Worm (Caenorhabditis elegans) whole organism, L3 larva: ENCODE measurements around the gene rad-54.L2.

Experiments used
- R02D3.7 ChIP-seq: fragments of 150-350 bp; optimal IDR thresholded peaks from 2 replicates; lab custom pipeline; 2014; ENCODE audit warnings: missing biosample characterization, missing genetic modification characterization
- ZK546.5 ChIP-seq: sonication (generic microtip); optimal IDR thresholded peaks from 2 replicates; lab custom pipeline; 2017; ENCODE audit warnings: missing biosample characterization, missing genetic modification characterization
- aly-2 ChIP-seq: fragments of 150-350 bp; optimal IDR thresholded peaks from 2 replicates; lab custom pipeline; 2014; ENCODE audit warnings: missing biosample characterization, missing genetic modification characterization
- ama-1 ChIP-seq: fragments of 150-350 bp; optimal IDR thresholded peaks from 2 replicates; lab custom pipeline; 2018
- ceh-16 ChIP-seq: sonication (generic microtip); optimal IDR thresholded peaks from 2 replicates; lab custom pipeline; 2017; ENCODE audit warnings: missing biosample characterization, missing genetic modification characterization
- ceh-82 ChIP-seq: fragments of 150-350 bp; optimal IDR thresholded peaks from 2 replicates; lab custom pipeline; 2014; ENCODE audit warnings: missing biosample characterization, missing genetic modification characterization
- ceh-9 ChIP-seq: sonication (generic microtip); optimal IDR thresholded peaks from 2 replicates; lab custom pipeline; 2018; ENCODE audit warnings: missing biosample characterization, missing genetic modification characterization
- daf-12 ChIP-seq: fragments of 150-350 bp; optimal IDR thresholded peaks from 2 replicates; lab custom pipeline; 2014; ENCODE audit warnings: missing biosample characterization, missing genetic modification reagents, missing genetic modification characterization
- egl-27 ChIP-seq: sonication (generic microtip); optimal IDR thresholded peaks from 4 replicates; lab custom pipeline; 2017; ENCODE audit warnings: missing biosample characterization, missing genetic modification reagents, missing genetic modification characterization
- egl-5 ChIP-seq: fragments of 150-350 bp; optimal IDR thresholded peaks from 2 replicates; lab custom pipeline; 2017; ENCODE audit warnings: missing biosample characterization, missing genetic modification reagents, missing genetic modification characterization, inconsistent platforms
- elt-1 ChIP-seq: fragments of 150-350 bp; optimal IDR thresholded peaks from 2 replicates; lab custom pipeline; 2014; ENCODE audit warnings: missing biosample characterization, missing genetic modification characterization
- elt-2 ChIP-seq: sonication (generic microtip); optimal IDR thresholded peaks from 2 replicates; lab custom pipeline; 2016; ENCODE audit warnings: missing genetic modification reagents, mild to moderate bottlenecking, missing genetic modification characterization, missing compliant biosample characterization
- elt-3 ChIP-seq, 3 experiments: fragments of 150-350 bp in 1 of 3; sonication (generic microtip) in 2 of 3; optimal IDR thresholded peaks; 2 replicates in 2 of 3; 4 replicates in 1 of 3; lab custom pipeline; 2014 to 2017; ENCODE audit warnings: missing biosample characterization in 3 of 3, missing genetic modification characterization in 3 of 3
- fkh-10 ChIP-seq: sonication (generic microtip); optimal IDR thresholded peaks from 2 replicates; lab custom pipeline; 2017; ENCODE audit warnings: missing biosample characterization, missing genetic modification reagents, missing genetic modification characterization
- fkh-2 ChIP-seq: fragments of 150-350 bp; optimal IDR thresholded peaks from 2 replicates; lab custom pipeline; 2014; ENCODE audit warnings: missing biosample characterization, missing genetic modification reagents, missing genetic modification characterization
- fos-1 ChIP-seq: fragments of 150-350 bp; optimal IDR thresholded peaks from 2 replicates; lab custom pipeline; 2014; ENCODE audit warnings: missing biosample characterization, missing genetic modification characterization
- lin-15B ChIP-seq: fragments of 150-350 bp; optimal IDR thresholded peaks from 2 replicates; lab custom pipeline; 2014; ENCODE audit warnings: missing biosample characterization, missing genetic modification characterization
- lsy-12 ChIP-seq: sonication (generic microtip); optimal IDR thresholded peaks from 2 replicates; lab custom pipeline; 2016; ENCODE audit warnings: mild to moderate bottlenecking, missing genetic modification characterization, missing compliant biosample characterization
- mdl-1 ChIP-seq: fragments of 150-350 bp; optimal IDR thresholded peaks from 2 replicates; lab custom pipeline; 2014; ENCODE audit warnings: missing biosample characterization, missing genetic modification characterization
- mml-1 ChIP-seq: fragments of 150-350 bp; sonication (generic microtip); optimal IDR thresholded peaks from 3 replicates; lab custom pipeline; 2014; ENCODE audit warnings: missing biosample characterization, missing genetic modification characterization
- nfya-1 ChIP-seq: sonication (generic microtip); optimal IDR thresholded peaks from 2 replicates; lab custom pipeline; 2017; ENCODE audit warnings: missing genetic modification characterization, mild to moderate bottlenecking, missing compliant biosample characterization, antibody characterized with exemption, moderate library complexity; ENCODE audit not compliant: insufficient read depth
- nhr-12 ChIP-seq: fragments of 150-350 bp; optimal IDR thresholded peaks from 2 replicates; lab custom pipeline; 2014; ENCODE audit warnings: missing biosample characterization, missing genetic modification characterization
- nhr-237 ChIP-seq: fragments of 150-350 bp; optimal IDR thresholded peaks from 2 replicates; lab custom pipeline; 2014; ENCODE audit warnings: missing biosample characterization, missing genetic modification characterization
- nhr-25 ChIP-seq: sonication (generic microtip); optimal IDR thresholded peaks from 2 replicates; lab custom pipeline; 2017; ENCODE audit warnings: missing biosample characterization, missing genetic modification characterization
- nhr-43 ChIP-seq: sonication (generic microtip); optimal IDR thresholded peaks from 2 replicates; lab custom pipeline; 2016; ENCODE audit warnings: mild to moderate bottlenecking, missing genetic modification characterization, missing compliant biosample characterization; ENCODE audit not compliant: poor library complexity, severe bottlenecking
- nhr-67 ChIP-seq: fragments of 150-350 bp; optimal IDR thresholded peaks from 2 replicates; lab custom pipeline; 2014; ENCODE audit warnings: missing biosample characterization, missing genetic modification characterization
- nhr-76 ChIP-seq: fragments of 150-350 bp; sonication (generic microtip); optimal IDR thresholded peaks from 5 replicates; lab custom pipeline; 2014; ENCODE audit warnings: missing biosample characterization, missing genetic modification characterization
- pha-4 ChIP-seq: fragments of 150-350 bp; optimal IDR thresholded peaks from 2 replicates; lab custom pipeline; 2014; ENCODE audit warnings: missing biosample characterization, missing genetic modification reagents, missing genetic modification characterization
- pqm-1 ChIP-seq: fragments of 150-350 bp; optimal IDR thresholded peaks from 2 replicates; lab custom pipeline; 2017; ENCODE audit warnings: missing biosample characterization, missing genetic modification characterization, inconsistent platforms
- tbx-2 ChIP-seq: sonication (generic microtip); optimal IDR thresholded peaks from 2 replicates; lab custom pipeline; 2016; ENCODE audit warnings: mild to moderate bottlenecking, missing genetic modification characterization, missing compliant biosample characterization
- unc-39 ChIP-seq: sonication (generic microtip); optimal IDR thresholded peaks from 4 replicates; lab custom pipeline; 2017; ENCODE audit warnings: missing biosample characterization, missing genetic modification characterization
- unc-62 ChIP-seq: fragments of 150-350 bp; sonication (generic microtip); optimal IDR thresholded peaks from 4 replicates; lab custom pipeline; 2014; ENCODE audit warnings: missing biosample characterization, missing genetic modification reagents, missing genetic modification characterization
- zag-1 ChIP-seq: fragments of 150-350 bp; optimal IDR thresholded peaks from 2 replicates; lab custom pipeline; 2014; ENCODE audit warnings: missing biosample characterization, missing genetic modification characterization
- ztf-11 ChIP-seq: fragments of 150-350 bp; optimal IDR thresholded peaks from 2 replicates; lab custom pipeline; 2014; ENCODE audit warnings: missing biosample characterization, missing genetic modification characterization
- ztf-4 ChIP-seq: fragments of 150-350 bp; optimal IDR thresholded peaks from 2 replicates; lab custom pipeline; 2014; ENCODE audit warnings: missing biosample characterization, missing genetic modification characterization

Gene rad-54.L2

ce11 chrIV:8847918-8848317 is 46.0 kb upstream of the rad-54.L2 start, which contains the start of gene col-118:
Gene col-118, plus strand, starts transcription at chrIV:8848218.
- TF ChIP-seq ceh-16 (tag; lab: Kevin White, UChicago) (no peak), ztf-11 (tag; lab: Kevin White, UChicago) (no peak), nhr-12 (no peak), egl-5 (tag; lab: Kevin White, UChicago) (no peak), elt-3 (tag; optimal IDR thresholded peaks at IDR 0.05; lab: Kevin White, UChicago) (no peak), daf-12 (tag; lab: Kevin White, UChicago) (no peak), nfya-1 (no peak), pha-4 (no peak), aly-2 (tag; lab: Kevin White, UChicago) (no peak), R02D3.7 (tag; lab: Kevin White, UChicago) (no peak), zag-1 (tag; lab: Kevin White, UChicago) (no peak), elt-1 (tag; lab: Kevin White, UChicago) (no peak), pqm-1 (tag; lab: Kevin White, UChicago) (no peak), nhr-67 (no peak), fkh-10 (GFP tag; lab: Kevin White, UChicago) (no peak), ceh-9 (no peak), lsy-12 (tag; lab: Kevin White, UChicago) (no peak)

- TF ChIP-seq nhr-43 (no peak), egl-27 (no peak)
These were observed 44.9 kb upstream of the rad-54.L2 start for ce11 chrIV:8848983-8849382.

ce11 chrIV:8850807-8851206 is 43.1 kb upstream of the rad-54.L2 start:
- TF ChIP-seq pha-4: no peak
- TF ChIP-seq lsy-12 (tag; lab: Kevin White, UChicago): no peak
- TF ChIP-seq unc-62 (GFP tag; lab: Kevin White, UChicago): no peak
- no peak for TF ChIP-seq mml-1
- TF ChIP-seq unc-39 (tag; lab: Kevin White, UChicago): no peak
- TF ChIP-seq elt-3 (tag; optimal IDR thresholded peaks at IDR 0.05; lab: Kevin White, UChicago): no peak
- TF ChIP-seq nfya-1: no peak
- TF ChIP-seq ZK546.5 (tag; lab: Kevin White, UChicago): no peak
- no peak for TF ChIP-seq ama-1
- no peak for TF ChIP-seq aly-2 (tag; lab: Kevin White, UChicago)
- TF ChIP-seq fos-1: no peak
- no peak for TF ChIP-seq mdl-1 (tag; lab: Kevin White, UChicago)
- no peak for TF ChIP-seq nhr-76
- TF ChIP-seq daf-12 (tag; lab: Kevin White, UChicago): no peak
- TF ChIP-seq, all 47 proteins: peak for 0

- no peak for TF ChIP-seq elt-2
- TF ChIP-seq lin-15B (tag; lab: Kevin White, UChicago): no peak
- no peak for TF ChIP-seq egl-27
- TF ChIP-seq lsy-12 (tag; lab: Kevin White, UChicago): no peak
- TF ChIP-seq nhr-76: no peak
- no peak for TF ChIP-seq fkh-2 (tag; lab: Kevin White, UChicago)
- TF ChIP-seq nhr-237 (tag; lab: Kevin White, UChicago): no peak
- TF ChIP-seq nhr-67: no peak
- no peak for TF ChIP-seq elt-1 (tag; lab: Kevin White, UChicago)
- TF ChIP-seq ceh-82 (tag; lab: Kevin White, UChicago): no peak
- no peak for TF ChIP-seq tbx-2
- no peak for TF ChIP-seq ceh-9
These were observed 41.7 kb upstream of the rad-54.L2 start, which contains the start of gene alp-1 for ce11 chrIV:8852194-8852593. Gene alp-1, plus strand, starts transcription at chrIV:8852494.

- TF ChIP-seq nhr-43: no peak
- TF ChIP-seq nhr-12: no peak
- no peak for TF ChIP-seq mml-1
- TF ChIP-seq nhr-25 (tag; lab: Kevin White, UChicago): no peak
- no peak for TF ChIP-seq ztf-4 (tag; lab: Kevin White, UChicago)
- TF ChIP-seq elt-3 (tag; optimal IDR thresholded peaks at IDR 0.05; lab: Kevin White, UChicago): no peak
- TF ChIP-seq egl-27: no peak
- TF ChIP-seq elt-1 (tag; lab: Kevin White, UChicago): no peak
These were observed 40.6 kb upstream of the rad-54.L2 start for ce11 chrIV:8853301-8853700.
